Worm (Caenorhabditis elegans) whole organism, L3 larva: ENCODE results near the gene cgh-1.

Experiments used
- ZK546.5 ChIP-seq: sonication (generic microtip); optimal IDR thresholded peaks from 2 replicates; lab custom pipeline; 2017; ENCODE audit warnings: missing biosample characterization, missing genetic modification characterization
- ama-1 ChIP-seq: fragments of 150-350 bp; optimal IDR thresholded peaks from 2 replicates; lab custom pipeline; 2018
- ceh-82 ChIP-seq: fragments of 150-350 bp; optimal IDR thresholded peaks from 2 replicates; lab custom pipeline; 2014; ENCODE audit warnings: missing biosample characterization, missing genetic modification characterization
- elt-2 ChIP-seq: sonication (generic microtip); optimal IDR thresholded peaks from 2 replicates; lab custom pipeline; 2016; ENCODE audit warnings: missing genetic modification reagents, mild to moderate bottlenecking, missing genetic modification characterization, missing compliant biosample characterization
- lin-15B ChIP-seq: fragments of 150-350 bp; optimal IDR thresholded peaks from 2 replicates; lab custom pipeline; 2014; ENCODE audit warnings: missing biosample characterization, missing genetic modification characterization
- lin-39 ChIP-seq: fragments of 150-350 bp; optimal IDR thresholded peaks from 2 replicates; lab custom pipeline; 2018; ENCODE audit warnings: missing biosample characterization, missing genetic modification reagents, missing genetic modification characterization
- lsy-12 ChIP-seq: sonication (generic microtip); optimal IDR thresholded peaks from 2 replicates; lab custom pipeline; 2016; ENCODE audit warnings: mild to moderate bottlenecking, missing genetic modification characterization, missing compliant biosample characterization
- nhr-237 ChIP-seq: fragments of 150-350 bp; optimal IDR thresholded peaks from 2 replicates; lab custom pipeline; 2014; ENCODE audit warnings: missing biosample characterization, missing genetic modification characterization
- nhr-25 ChIP-seq: sonication (generic microtip); optimal IDR thresholded peaks from 2 replicates; lab custom pipeline; 2017; ENCODE audit warnings: missing biosample characterization, missing genetic modification characterization
- nhr-77 ChIP-seq: fragments of 150-350 bp; optimal IDR thresholded peaks from 2 replicates; lab custom pipeline; 2014; ENCODE audit warnings: missing biosample characterization, missing genetic modification characterization
- sea-2 ChIP-seq: fragments of 150-350 bp; sonication (generic microtip); optimal IDR thresholded peaks from 4 replicates; lab custom pipeline; 2014; ENCODE audit warnings: missing biosample characterization, missing genetic modification reagents, missing genetic modification characterization
- skn-1 ChIP-seq: fragments of 150-350 bp; optimal IDR thresholded peaks from 2 replicates; lab custom pipeline; 2014; ENCODE audit warnings: missing biosample characterization, missing genetic modification characterization
- unc-39 ChIP-seq: sonication (generic microtip); optimal IDR thresholded peaks from 4 replicates; lab custom pipeline; 2017; ENCODE audit warnings: missing biosample characterization, missing genetic modification characterization
- unc-62 ChIP-seq: fragments of 150-350 bp; sonication (generic microtip); optimal IDR thresholded peaks from 4 replicates; lab custom pipeline; 2014; ENCODE audit warnings: missing biosample characterization, missing genetic modification reagents, missing genetic modification characterization

DNA sequence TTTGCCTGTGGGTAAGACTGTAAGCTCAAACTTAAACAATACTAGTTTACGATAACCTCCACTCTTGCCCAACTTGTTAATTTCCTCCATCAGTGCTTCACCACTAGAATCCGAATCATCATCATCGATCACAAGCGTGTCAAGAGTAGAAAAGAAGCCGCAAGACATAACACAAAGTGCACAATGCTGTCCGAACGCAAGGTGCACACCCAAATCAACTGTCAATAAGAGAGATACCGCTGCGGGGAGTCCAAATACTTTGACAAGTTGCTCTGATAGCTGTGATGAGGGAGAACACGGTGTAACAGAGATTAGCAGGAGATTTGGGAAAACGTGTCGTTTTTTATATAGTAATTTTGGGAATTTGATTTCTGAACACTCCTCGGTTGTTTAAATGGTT lies 33.8 kb upstream of the cgh-1 start:
- TF ChIP-seq lsy-12 (tag; lab: Kevin White, UChicago) (no peak), nhr-25 (tag; lab: Kevin White, UChicago) (no peak), nhr-77 (tag; lab: Kevin White, UChicago) (no peak), ama-1 (lab: Kevin White, UChicago) (no peak), elt-2 (tag; lab: Kevin White, UChicago) (no peak), unc-39 (no peak), ZK546.5 (tag; lab: Kevin White, UChicago) (no peak), lin-39 (no peak), skn-1 (tag; lab: Kevin White, UChicago) (no peak), lin-15B (tag; lab: Kevin White, UChicago) (no peak), unc-62 (GFP tag; lab: Kevin White, UChicago) (no peak), ceh-82 (tag; lab: Kevin White, UChicago) (no peak), nhr-237 (tag; lab: Kevin White, UChicago) (no peak), sea-2 (GFP tag; lab: Kevin White, UChicago) (no peak)
